Worm (Caenorhabditis elegans) whole organism, L2 larva: ENCODE data around the gene math-8.

Source experiments
- ZK546.5 ChIP-seq: sonication (generic microtip); optimal IDR thresholded peaks from 2 replicates; lab custom pipeline; 2017; ENCODE audit warnings: missing biosample characterization, missing genetic modification characterization
- ceh-82 ChIP-seq: fragments of 150-350 bp; optimal IDR thresholded peaks from 2 replicates; lab custom pipeline; 2014; ENCODE audit warnings: missing biosample characterization, missing genetic modification characterization
- crh-2 ChIP-seq: sonication (generic microtip); optimal IDR thresholded peaks from 2 replicates; lab custom pipeline; 2017; ENCODE audit warnings: missing biosample characterization, missing genetic modification characterization
- elt-3 ChIP-seq: sonication (generic microtip); optimal IDR thresholded peaks from 2 replicates; lab custom pipeline; 2017; ENCODE audit warnings: missing biosample characterization, missing genetic modification characterization
- fos-1 ChIP-seq: fragments of 150-350 bp; optimal IDR thresholded peaks from 2 replicates; lab custom pipeline; 2014; ENCODE audit warnings: missing biosample characterization, missing genetic modification characterization
- sma-9 ChIP-seq, 2 experiments: fragments of 150-350 bp in 1 of 2; sonication (generic microtip) in 1 of 2; optimal IDR thresholded peaks; 2 replicates each; lab custom pipeline; 2014 to 2016; ENCODE audit warnings: missing genetic modification characterization in 2 of 2, mild to moderate bottlenecking in 1 of 2, missing biosample characterization in 1 of 2, missing compliant biosample characterization in 1 of 2, missing genetic modification reagents in 1 of 2, moderate library complexity in 1 of 2

DNA sequence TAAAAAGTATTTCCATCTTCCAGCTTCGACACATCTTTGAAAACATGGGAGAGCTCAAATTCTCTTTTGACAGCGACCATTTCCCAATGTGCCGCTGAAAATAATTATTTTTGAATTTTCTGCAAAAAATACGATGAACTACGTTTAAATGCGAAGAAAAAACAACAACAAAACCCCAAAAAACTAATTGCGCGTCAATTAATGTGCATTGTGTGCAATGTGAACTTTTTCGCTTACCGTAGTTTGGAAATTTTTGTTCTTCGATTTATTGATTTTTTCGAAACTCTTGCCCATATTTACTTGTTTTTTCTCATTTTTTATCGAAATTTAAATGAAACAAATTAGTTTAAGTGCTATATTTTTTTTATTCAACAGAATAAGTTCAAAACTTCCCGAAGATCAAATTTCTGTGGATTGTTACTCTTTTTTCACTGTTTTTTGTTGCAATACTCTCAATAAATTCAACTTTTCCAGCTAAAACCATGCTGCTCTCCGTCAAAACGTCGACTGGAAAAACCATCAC lies 33.8 kb upstream of the math-8 start, which contains the start of the genes bath-2 and F52C6.4:
- no peak for TF ChIP-seq crh-2
- no peak for TF ChIP-seq sma-9 (GFP tag; optimal IDR thresholded peaks at IDR 0.05; lab: Kevin White, UChicago)
- no peak for TF ChIP-seq sma-9 (tag; optimal IDR thresholded peaks at IDR 0.05; lab: Kevin White, UChicago)
- no peak for TF ChIP-seq fos-1 (tag; lab: Kevin White, UChicago)
- TF ChIP-seq ZK546.5: no peak
- no peak for TF ChIP-seq elt-3 (tag; lab: Kevin White, UChicago)
- no peak for TF ChIP-seq ceh-82 (tag; lab: Kevin White, UChicago)
